Fruit fly (Drosophila melanogaster) whole organism, embryonic: ENCODE measurements around the gene STUB1.

Experiments
- Bdp1 ChIP-seq: fragments of 200-800 bp; sonication (Bioruptor generic); optimal IDR thresholded peaks from 3 replicates; lab custom pipeline; 2016; ENCODE audit warnings: missing biosample characterization, missing genetic modification characterization
- CG1024 ChIP-seq: fragments of 200-800 bp; sonication (Bioruptor generic); IDR thresholded peaks from 2 replicates; pipeline ENCODE4 v1.3.6; 2022; ENCODE audit warnings: missing biosample characterization, missing genetic modification characterization
- CG10321 ChIP-seq: fragments of 200-800 bp; sonication (Bioruptor generic); IDR thresholded peaks from 2 replicates; pipeline ENCODE4 v1.3.6; 2022; ENCODE audit warnings: missing biosample characterization, missing genetic modification characterization
- CG10431 ChIP-seq: fragments of 200-800 bp; sonication (Bioruptor generic); optimal IDR thresholded peaks from 3 replicates; lab custom pipeline; 2018; ENCODE audit warnings: missing biosample characterization, mild to moderate bottlenecking, missing genetic modification characterization
- CG10543 ChIP-seq: fragments of 200-800 bp; sonication (Bioruptor generic); optimal IDR thresholded peaks from 3 replicates; lab custom pipeline; 2017; ENCODE audit warnings: missing biosample characterization, mild to moderate bottlenecking, missing genetic modification characterization, moderate library complexity
- CG12155 ChIP-seq: fragments of 200-800 bp; sonication (Bioruptor generic); optimal IDR thresholded peaks from 3 replicates; lab custom pipeline; 2016; ENCODE audit warnings: missing biosample characterization, missing genetic modification characterization
- CG12744 ChIP-seq: fragments of 200-800 bp; sonication (Bioruptor generic); optimal IDR thresholded peaks from 2 replicates; lab custom pipeline; 2016; ENCODE audit warnings: missing biosample characterization, missing genetic modification characterization
- CG14050 ChIP-seq: fragments of 200-800 bp; sonication (Bioruptor generic); IDR thresholded peaks from 3 replicates; pipeline ENCODE4 v1.3.6; 2022; ENCODE audit warnings: missing biosample characterization, missing genetic modification characterization
- CG16779 ChIP-seq: fragments of 200-800 bp; sonication (Bioruptor generic); IDR thresholded peaks from 2 replicates; pipeline ENCODE4 v1.3.6; 2022; ENCODE audit warnings: missing biosample characterization, missing genetic modification characterization
- CG16815 ChIP-seq: fragments of 200-800 bp; sonication (Bioruptor generic); optimal IDR thresholded peaks from 3 replicates; lab custom pipeline; 2017; ENCODE audit warnings: missing biosample characterization, mild to moderate bottlenecking, missing genetic modification characterization
- CG18262 ChIP-seq: fragments of 200-800 bp; optimal IDR thresholded peaks from 3 replicates; lab custom pipeline; 2019; ENCODE audit warnings: missing biosample characterization, mild to moderate bottlenecking, missing genetic modification characterization, moderate library complexity
- CG2120 ChIP-seq: fragments of 200-800 bp; sonication (Bioruptor generic); optimal IDR thresholded peaks from 3 replicates; lab custom pipeline; 2016; ENCODE audit warnings: missing biosample characterization, missing genetic modification characterization
- CG2875 ChIP-seq: fragments of 200-800 bp; sonication (Bioruptor generic); optimal IDR thresholded peaks from 2 replicates; lab custom pipeline; 2017; ENCODE audit warnings: missing biosample characterization, mild to moderate bottlenecking, missing genetic modification characterization, missing genetic modification reagents
- CG31365 ChIP-seq: fragments of 200-800 bp; sonication (Bioruptor generic); optimal IDR thresholded peaks from 2 replicates; lab custom pipeline; 2018; ENCODE audit warnings: missing biosample characterization, mild to moderate bottlenecking, missing genetic modification characterization
- CG4617 ChIP-seq: fragments of 200-800 bp; sonication (Bioruptor generic); optimal IDR thresholded peaks from 3 replicates; lab custom pipeline; 2016; ENCODE audit warnings: missing biosample characterization, missing genetic modification characterization, borderline replicate concordance
- CG6654 ChIP-seq: fragments of 200-800 bp; sonication (Bioruptor generic); optimal IDR thresholded peaks from 2 replicates; lab custom pipeline; 2017; ENCODE audit warnings: missing biosample characterization, mild to moderate bottlenecking, missing genetic modification characterization
- CG6689 ChIP-seq: fragments of 200-800 bp; sonication (Bioruptor generic); IDR thresholded peaks from 2 replicates; pipeline ENCODE4 v1.3.6; 2022; ENCODE audit warnings: missing biosample characterization, missing genetic modification characterization
- CG6813 ChIP-seq: fragments of 200-800 bp; sonication (Bioruptor generic); optimal IDR thresholded peaks from 2 replicates; lab custom pipeline; 2017; ENCODE audit warnings: missing biosample characterization, missing genetic modification characterization, mild to moderate bottlenecking, moderate library complexity, missing genetic modification reagents
- CG7839 ChIP-seq: fragments of 200-800 bp; sonication (Bioruptor generic); optimal IDR thresholded peaks from 3 replicates; lab custom pipeline; 2018; ENCODE audit warnings: missing biosample characterization, mild to moderate bottlenecking, missing genetic modification characterization, moderate library complexity
- CG8281 ChIP-seq: fragments of 200-800 bp; sonication (Bioruptor generic); optimal IDR thresholded peaks from 2 replicates; lab custom pipeline; 2018; ENCODE audit warnings: missing biosample characterization, mild to moderate bottlenecking, missing genetic modification characterization, moderate library complexity
- CG9437 ChIP-seq: fragments of 200-800 bp; sonication (Bioruptor generic); optimal IDR thresholded peaks from 2 replicates; lab custom pipeline; 2018; ENCODE audit warnings: missing biosample characterization, mild to moderate bottlenecking, missing genetic modification characterization
- CkIIα-i1 ChIP-seq: fragments of 200-800 bp; sonication (Bioruptor generic); IDR thresholded peaks from 2 replicates; pipeline ENCODE4 v1.3.6; 2022; ENCODE audit warnings: missing biosample characterization, missing genetic modification characterization
- CrebB ChIP-seq: fragments of 200-800 bp; sonication (Bioruptor generic); optimal IDR thresholded peaks from 3 replicates; lab custom pipeline; 2018; ENCODE audit warnings: missing biosample characterization, mild to moderate bottlenecking, missing genetic modification characterization
- Dref ChIP-seq: fragments of 200-800 bp; sonication (Bioruptor generic); IDR thresholded peaks from 2 replicates; pipeline ENCODE4 v1.3.6; 2022; ENCODE audit warnings: missing biosample characterization, missing genetic modification characterization
- Ets97D ChIP-seq: fragments of 200-800 bp; sonication (Bioruptor generic); optimal IDR thresholded peaks from 3 replicates; lab custom pipeline; 2016; ENCODE audit warnings: missing biosample characterization, missing genetic modification characterization
- Kr ChIP-seq: fragments of 200-800 bp; sonication (Bioruptor generic); optimal IDR thresholded peaks from 2 replicates; lab custom pipeline; 2017; ENCODE audit warnings: missing biosample characterization, mild to moderate bottlenecking, missing genetic modification characterization
- Lhr ChIP-seq: fragments of 200-800 bp; sonication (Bioruptor generic); optimal IDR thresholded peaks from 3 replicates; lab custom pipeline; 2017; ENCODE audit warnings: mild to moderate bottlenecking, missing biosample characterization, missing genetic modification reagents, missing genetic modification characterization
- Med ChIP-seq: fragments of 200-800 bp; sonication (Bioruptor generic); peaks from one replicate; lab custom pipeline; 2016; ENCODE audit warnings: missing biosample characterization, missing genetic modification characterization, mild to moderate bottlenecking, inconsistent platforms, moderate library complexity
- NC2α ChIP-seq: fragments of 200-800 bp; sonication (Bioruptor generic); optimal IDR thresholded peaks from 2 replicates; lab custom pipeline; 2016; ENCODE audit warnings: missing biosample characterization, missing genetic modification characterization
- Nf-YB ChIP-seq: fragments of 200-800 bp; sonication (Bioruptor generic); optimal IDR thresholded peaks from 3 replicates; lab custom pipeline; 2019; ENCODE audit warnings: missing biosample characterization, mild to moderate bottlenecking, missing genetic modification characterization, moderate library complexity
- Opbp ChIP-seq: fragments of 200-800 bp; sonication (Bioruptor generic); IDR thresholded peaks from 3 replicates; pipeline ENCODE4 v1.3.6; 2022; ENCODE audit warnings: missing biosample characterization, missing genetic modification characterization; ENCODE audit not compliant: partially characterized antibody
- Spps ChIP-seq: fragments of 200-800 bp; sonication (Bioruptor generic); optimal IDR thresholded peaks from 2 replicates; lab custom pipeline; 2018; ENCODE audit warnings: missing biosample characterization, mild to moderate bottlenecking, missing genetic modification characterization
- Tbp ChIP-seq: fragments of >200 bp; optimal IDR thresholded peaks from 2 replicates; lab custom pipeline; 2018; ENCODE audit warnings: missing biosample characterization, missing genetic modification characterization
- Usf ChIP-seq: fragments of 200-800 bp; sonication (Bioruptor generic); optimal IDR thresholded peaks from 2 replicates; lab custom pipeline; 2017; ENCODE audit warnings: missing genotype, missing biosample characterization, missing genetic modification characterization
- bowl ChIP-seq: fragments of 200-800 bp; sonication (Bioruptor generic); IDR thresholded peaks from 2 replicates; pipeline ENCODE4 v1.3.6; 2022; ENCODE audit warnings: missing biosample characterization, missing genetic modification characterization
- croc ChIP-seq: fragments of 200-800 bp; sonication (Bioruptor generic); conservative IDR thresholded peaks from 3 replicates; pipeline ENCODE4 v1.3.6; 2022; ENCODE audit warnings: missing biosample characterization, missing genetic modification characterization
- dm ChIP-seq: fragments of 200-800 bp; sonication (Bioruptor generic); optimal IDR thresholded peaks from 3 replicates; lab custom pipeline; 2016; ENCODE audit warnings: missing biosample characterization, missing genetic modification characterization
- dmrt11E ChIP-seq: fragments of 200-800 bp; sonication (Bioruptor generic); optimal IDR thresholded peaks from 3 replicates; lab custom pipeline; 2018; ENCODE audit warnings: missing biosample characterization, mild to moderate bottlenecking, missing genetic modification characterization, moderate library complexity
- eyg ChIP-seq: fragments of 200-800 bp; sonication (Bioruptor generic); optimal IDR thresholded peaks from 3 replicates; lab custom pipeline; 2016; ENCODE audit warnings: missing biosample characterization, missing genetic modification characterization
- gcm2 ChIP-seq: fragments of 200-800 bp; sonication (Bioruptor generic); optimal IDR thresholded peaks from 2 replicates; lab custom pipeline; 2016; ENCODE audit warnings: missing biosample characterization, missing genetic modification characterization
- grau ChIP-seq: fragments of 200-800 bp; optimal IDR thresholded peaks from 3 replicates; lab custom pipeline; 2019; ENCODE audit warnings: missing biosample characterization, mild to moderate bottlenecking, missing genetic modification characterization, moderate library complexity
- inv ChIP-seq: fragments of 200-800 bp; sonication (Bioruptor generic); IDR thresholded peaks from 2 replicates; pipeline ENCODE4 v1.3.6; 2022; ENCODE audit warnings: missing biosample characterization, missing genetic modification characterization; ENCODE audit not compliant: partially characterized antibody
- jigr1 ChIP-seq: fragments of 200-800 bp; sonication (Bioruptor generic); IDR thresholded peaks from 3 replicates; pipeline ENCODE4 v1.3.6; 2022; ENCODE audit warnings: missing biosample characterization, missing genetic modification characterization
- mirr ChIP-seq: fragments of 200-800 bp; sonication (Bioruptor generic); optimal IDR thresholded peaks from 3 replicates; lab custom pipeline; 2018; ENCODE audit warnings: missing biosample characterization, mild to moderate bottlenecking, missing genetic modification characterization
- onecut ChIP-seq: fragments of 200-800 bp; sonication (Bioruptor generic); IDR thresholded peaks from 2 replicates; pipeline ENCODE4 v1.3.6; 2022; ENCODE audit warnings: missing biosample characterization, missing genetic modification characterization
- pho ChIP-seq: fragments of 200-800 bp; sonication (Bioruptor generic); optimal IDR thresholded peaks from 2 replicates; lab custom pipeline; 2016; ENCODE audit warnings: missing biosample characterization, missing genetic modification characterization
- stwl ChIP-seq: fragments of 200-800 bp; sonication (Bioruptor generic); optimal IDR thresholded peaks from 3 replicates; lab custom pipeline; 2018; ENCODE audit warnings: missing biosample characterization, mild to moderate bottlenecking, missing genetic modification characterization, moderate library complexity
- tll ChIP-seq, 2 experiments: fragments of 200-800 bp in 1 of 2; fragments of >200 bp in 1 of 2; sonication (Bioruptor generic) in 1 of 2; optimal IDR thresholded peaks; 2 replicates each; lab custom pipeline; 2017 to 2019; ENCODE audit warnings: missing biosample characterization in 2 of 2, missing genetic modification characterization in 2 of 2, mild to moderate bottlenecking in 1 of 2, moderate library complexity in 1 of 2
- usp ChIP-seq: fragments of >200 bp; optimal IDR thresholded peaks from 2 replicates; lab custom pipeline; 2017; ENCODE audit warnings: missing biosample characterization, missing genetic modification characterization

STUB1 gene

DNA sequence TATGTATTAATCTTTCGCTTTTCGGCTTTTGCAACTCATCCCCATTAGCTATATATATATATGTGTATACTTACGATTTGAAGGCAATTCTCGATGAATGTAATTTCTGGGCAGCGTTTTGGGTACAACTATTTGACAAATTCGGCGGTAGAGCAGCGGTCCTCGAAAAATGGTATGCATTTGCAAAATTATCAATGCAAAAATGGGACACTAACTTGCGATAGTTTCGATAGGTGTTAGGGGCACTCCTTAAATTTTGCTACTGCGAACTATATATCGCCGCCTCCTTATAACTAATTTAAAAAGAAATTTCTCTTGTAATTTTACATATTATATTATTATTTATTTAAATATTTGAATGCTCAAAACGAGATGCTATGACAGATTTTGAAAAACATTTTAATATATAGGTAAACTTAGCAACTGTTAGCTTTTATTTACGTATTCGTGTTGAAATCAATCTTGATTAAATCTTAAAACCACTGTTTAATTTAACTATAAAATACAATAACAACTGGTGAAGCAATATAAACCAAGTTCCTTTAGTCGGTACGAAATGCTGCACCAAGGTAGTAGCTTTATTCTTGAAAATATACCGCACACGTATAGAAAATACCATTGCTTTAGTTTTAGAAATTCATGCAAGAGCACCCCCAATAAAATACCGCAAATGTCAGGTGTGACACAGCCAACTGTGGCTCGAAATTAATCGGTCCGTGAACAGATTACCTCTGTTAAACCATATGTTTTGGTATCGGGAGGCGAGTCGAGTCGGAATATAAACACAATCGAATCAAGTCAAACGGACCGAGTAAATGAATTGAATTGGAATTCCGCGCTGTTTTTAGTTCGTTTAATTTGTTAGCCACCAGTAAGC is 23.9 kb upstream of the STUB1 start, which contains the start of the genes CG5355 and Klp31E (continued):
- no peak for TF ChIP-seq CkIIα-i1
- peak; percentile 74 for TF ChIP-seq CG7839
- TF ChIP-seq jigr1 (GFP tag; lab: Robert Waterston, UW) = no peak
- TF ChIP-seq mirr (GFP tag; lab: Kevin White, UChicago) = no peak
- TF ChIP-seq bowl = no peak
- 0 out of 2 replicates have a peak, but pooled peaks have one; percentile 27 for TF ChIP-seq CG1024
- peak; percentile 17 for TF ChIP-seq Bdp1 (GFP tag; lab: Kevin White, UChicago)
- TF ChIP-seq Spps (tag; lab: Kevin White, UChicago) = peak; percentile 27
- TF ChIP-seq CG2875 = peak; percentile 12
- TF ChIP-seq stwl (tag; lab: Kevin White, UChicago) = peak; percentile 3
- no peak for TF ChIP-seq CrebB (tag; lab: Kevin White, UChicago)
- TF ChIP-seq NC2α (GFP tag; lab: Kevin White, UChicago) = no peak
- no peak for TF ChIP-seq CG14050 (GFP tag; lab: Robert Waterston, UW)
- TF ChIP-seq dmrt11E (tag; lab: Kevin White, UChicago) = peak; percentile 80
- peak; percentile 86 for TF ChIP-seq CG18262
- peak; percentile 71 for TF ChIP-seq CG6689 (GFP tag; lab: Robert Waterston, UW)
- peak; percentile 42 for TF ChIP-seq CG6654 (GFP tag; lab: Kevin White, UChicago)
- TF ChIP-seq inv = peak; percentile 57
- peak; percentile 46 for TF ChIP-seq CG10431 (GFP tag; lab: Kevin White, UChicago)
- TF ChIP-seq tll (GFP tag; optimal IDR thresholded peaks at IDR 0.05; lab: Kevin White, UChicago) = no peak
- TF ChIP-seq Nf-YB (GFP tag; lab: Kevin White, UChicago) = peak; percentile 50
- peak; percentile 72 for TF ChIP-seq CG2120
- peak; percentile 41 for TF ChIP-seq CG12155 (GFP tag; lab: Kevin White, UChicago)
- TF ChIP-seq CG16815 (GFP tag; lab: Kevin White, UChicago) = peak; percentile 64
- peak; percentile 65 for TF ChIP-seq Dref (GFP tag; lab: Robert Waterston, UW)
- TF ChIP-seq CG6813 (GFP tag; lab: Kevin White, UChicago) = no peak
- peak; percentile 84 for TF ChIP-seq Med (GFP tag; lab: Kevin White, UChicago)
- no peak for TF ChIP-seq Kr (GFP tag; lab: Kevin White, UChicago)
- TF ChIP-seq CG10321 (GFP tag; lab: Robert Waterston, UW) = no peak
- no peak for TF ChIP-seq onecut (GFP tag; lab: Robert Waterston, UW)
- peak; percentile 19 for TF ChIP-seq Lhr (GFP tag; lab: Kevin White, UChicago)
- peak; percentile 71 for TF ChIP-seq Usf
- peak; percentile 18 for TF ChIP-seq dm (GFP tag; lab: Kevin White, UChicago)
- TF ChIP-seq usp = no peak
- no peak for TF ChIP-seq CG12744 (GFP tag; lab: Kevin White, UChicago)
- no peak for TF ChIP-seq eyg
- TF ChIP-seq Ets97D = peak; percentile 15
- peak; percentile 72 for TF ChIP-seq CG10543 (GFP tag; lab: Kevin White, UChicago)
- peak; percentile 79 for TF ChIP-seq grau
- peak; percentile 71; the same call in 2 of the 3 replicates for TF ChIP-seq Opbp (GFP tag; lab: Robert Waterston, UW)
- TF ChIP-seq Tbp (GFP tag; lab: Kevin White, UChicago) = no peak
- peak; percentile 22 for TF ChIP-seq pho (GFP tag; lab: Kevin White, UChicago)
- TF ChIP-seq CG4617 (GFP tag; lab: Kevin White, UChicago) = peak; percentile 6
- TF ChIP-seq croc (GFP tag; lab: Robert Waterston, UW) = peak; percentile 38
- TF ChIP-seq CG16779 = no peak
- peak; percentile 78 for TF ChIP-seq CG9437 (GFP tag; lab: Kevin White, UChicago)
- peak; percentile 35 for TF ChIP-seq gcm2 (GFP tag; lab: Kevin White, UChicago)
- TF ChIP-seq CG31365 (tag; lab: Kevin White, UChicago) = no peak
- no peak for TF ChIP-seq CG8281
